Fruit fly (Drosophila melanogaster): Measurements from ENCODE around the gene Gr22f.

Gene Gr22f

dm6 chr2L:1737057-1737581, 19.1 kb downstream of the Gr22f start (continued):
- TF ChIP-seq h (optimal IDR thresholded peaks at IDR 0.05) (no peak), CG7786 (GFP tag; optimal IDR thresholded peaks at IDR 0.05) (peak; percentile 93), CG9876 (GFP tag; optimal IDR thresholded peaks at IDR 0.05) (peak; percentile 84), CG8290 (GFP tag; optimal IDR thresholded peaks at IDR 0.05) (peak; percentile 60), CG8290 (tag; optimal IDR thresholded peaks at IDR 0.05) (peak in 1 of 2 experiments; percentile 44), fru (optimal IDR thresholded peaks at IDR 0.05) (no peak), lola (GFP tag; optimal IDR thresholded peaks at IDR 0.05) (peak in 1 of 3 experiments; percentile 80), Hey (tag; optimal IDR thresholded peaks at IDR 0.05) (no peak), pb (GFP tag; optimal IDR thresholded peaks at IDR 0.05) (peak; percentile 81), mirr (GFP tag; optimal IDR thresholded peaks at IDR 0.05) (peak; percentile 40), eyg (GFP tag; optimal IDR thresholded peaks at IDR 0.05) (peak; percentile 75), twi (tag; optimal IDR thresholded peaks at IDR 0.05) (peak; percentile 61), CG18619 (GFP tag; optimal IDR thresholded peaks at IDR 0.05) (peak; percentile 89), CG9932 (GFP tag; IDR thresholded peaks at IDR 0.05) (peak; percentile 79), CG5245 (GFP tag; optimal IDR thresholded peaks at IDR 0.05) (peak; percentile 86), Bteb2 (GFP tag; optimal IDR thresholded peaks at IDR 0.05) (peak; percentile 87), knrl (GFP tag; IDR thresholded peaks at IDR 0.05; ENCODE audit: partially characterized antibody) (no peak), CG30020 (tag; optimal IDR thresholded peaks at IDR 0.05) (peak; percentile 12), corto (GFP tag; optimal IDR thresholded peaks at IDR 0.05) (no peak), CG13123 (GFP tag; optimal IDR thresholded peaks at IDR 0.05) (peak; percentile 71), bowl (GFP tag; IDR thresholded peaks at IDR 0.05) (no peak), HLH4C (GFP tag; IDR thresholded peaks at IDR 0.05; ENCODE audit: partially characterized antibody) (no peak), CG12942 (GFP tag; optimal IDR thresholded peaks at IDR 0.05) (peak; percentile 92), org-1 (GFP tag; optimal IDR thresholded peaks at IDR 0.05) (peak; percentile 93), CG14667 (GFP tag; IDR thresholded peaks at IDR 0.05) (peak; percentile 85), CG17385 (GFP tag; optimal IDR thresholded peaks at IDR 0.05) (peak; percentile 76), pum (GFP tag; optimal IDR thresholded peaks at IDR 0.05) (peak; percentile 89), CG12659 (GFP tag; optimal IDR thresholded peaks at IDR 0.05) (peak; percentile 84), CG11085 (GFP tag; IDR thresholded peaks at IDR 0.05) (peak; percentile 48; the same call in 1 of the 2 replicates), pzg (GFP tag; optimal IDR thresholded peaks at IDR 0.05) (no peak), NfI (GFP tag; optimal IDR thresholded peaks at IDR 0.05) (peak; percentile 77), NFAT (GFP tag; IDR thresholded peaks at IDR 0.05) (0 out of 2 replicates have a peak, but pooled peaks have one; percentile 34), Sin3A (optimal IDR thresholded peaks at IDR 0.05) (no peak), NC2β (GFP tag; optimal IDR thresholded peaks at IDR 0.05) (peak; percentile 72), CG6813 (GFP tag; optimal IDR thresholded peaks at IDR 0.05) (peak; percentile 66), crc (GFP tag; optimal IDR thresholded peaks at IDR 0.05) (peak; percentile 82), pho (GFP tag; optimal IDR thresholded peaks at IDR 0.05) (peak; percentile 86), CG11093 (GFP tag; IDR thresholded peaks at IDR 0.05) (peak; percentile 88), Myb (GFP tag; optimal IDR thresholded peaks at IDR 0.05) (peak; percentile 75), CG7928 (GFP tag; optimal IDR thresholded peaks at IDR 0.05) (peak; percentile 48), Sry-δ (GFP tag; optimal IDR thresholded peaks at IDR 0.05) (peak; percentile 44), CG6272 (GFP tag; IDR thresholded peaks at IDR 0.05) (peak; percentile 87), hkb (optimal IDR thresholded peaks at IDR 0.05) (no peak), hkb (GFP tag; IDR thresholded peaks at IDR 0.05) (peak; percentile 84), CG10654 (GFP tag; optimal IDR thresholded peaks at IDR 0.05) (peak; percentile 83), CG10267 (tag; optimal IDR thresholded peaks at IDR 0.05) (peak; percentile 78), Poxn (GFP tag; IDR thresholded peaks at IDR 0.05) (peak; percentile 66), CG4404 (GFP tag; IDR thresholded peaks at IDR 0.05) (peak; percentile 89), Ravus (GFP tag; IDR thresholded peaks at IDR 0.05) (peak; percentile 64; the same call in 1 of the 2 replicates), Taf1 (GFP tag; IDR thresholded peaks at IDR 0.05) (peak; percentile 58; the same call in 1 of the 2 replicates), slp2 (GFP tag; optimal IDR thresholded peaks at IDR 0.05) (peak; percentile 94), dpn (GFP tag; optimal IDR thresholded peaks at IDR 0.05) (peak; percentile 91 to 92)
